Fruit fly (Drosophila melanogaster): Measurements from ENCODE around the gene elav.
A peak's percentile ranks its signal among the peaks of the same experiment; 100 is the strongest.

Gene elav

dm6 chrX:496326-496725 is 26.7 kb downstream of the elav start, which contains the start of gene svr (continued):
- no peak for TF ChIP-seq CG6791 (GFP tag; IDR thresholded peaks at IDR 0.05; ENCODE audit: partially characterized antibody)
- peak; percentile 55 for TF ChIP-seq MESR4 (GFP tag; optimal IDR thresholded peaks at IDR 0.05)
- peak; percentile 12 for TF ChIP-seq CG2116 (GFP tag; optimal IDR thresholded peaks at IDR 0.05)
- no peak for TF ChIP-seq otp (GFP tag; IDR thresholded peaks at IDR 0.05)
- peak; percentile 45 for TF ChIP-seq trem (tag; optimal IDR thresholded peaks at IDR 0.05)
- no peak for TF ChIP-seq CG13894 (tag; optimal IDR thresholded peaks at IDR 0.05)
- peak; percentile 39 for TF ChIP-seq Scr (GFP tag; IDR thresholded peaks at IDR 0.05; ENCODE audit: partially characterized antibody)
- peak; percentile 59 for TF ChIP-seq BEAF-32 (GFP tag; optimal IDR thresholded peaks at IDR 0.05)
- no peak for TF ChIP-seq dmrt99B (tag; optimal IDR thresholded peaks at IDR 0.05)
- TF ChIP-seq Med (GFP tag), result peak; percentile 77
- no peak for TF ChIP-seq CG30431 (GFP tag; optimal IDR thresholded peaks at IDR 0.05)
- TF ChIP-seq CG8290 (GFP tag; optimal IDR thresholded peaks at IDR 0.05), result no peak
- peak in 1 of 2 experiments; percentile 37 for TF ChIP-seq CG8290 (tag; optimal IDR thresholded peaks at IDR 0.05)
- no peak for TF ChIP-seq CG10366 (GFP tag; IDR thresholded peaks at IDR 0.05)
- TF ChIP-seq CG13287 (GFP tag; IDR thresholded peaks at IDR 0.05; ENCODE audit: partially characterized antibody), result peak; percentile 30; the same call in 1 of the 2 replicates
- TF ChIP-seq Dref (GFP tag; IDR thresholded peaks at IDR 0.05), result peak; percentile 40; the same call in 1 of the 2 replicates
- TF ChIP-seq ap (GFP tag; IDR thresholded peaks at IDR 0.05), result no peak
- TF ChIP-seq usp (GFP tag; optimal IDR thresholded peaks at IDR 0.05), result no peak
- peak; percentile 10 for TF ChIP-seq ewg (GFP tag; optimal IDR thresholded peaks at IDR 0.05)
- peak; percentile 23 for TF ChIP-seq Sin3A (optimal IDR thresholded peaks at IDR 0.05)
- peak; percentile 50 for TF ChIP-seq CTCF (GFP tag; optimal IDR thresholded peaks at IDR 0.05)
- no peak for TF ChIP-seq CG1602 (GFP tag; optimal IDR thresholded peaks at IDR 0.05)
- no peak for TF ChIP-seq CG12236 (GFP tag; optimal IDR thresholded peaks at IDR 0.05)
- no peak for TF ChIP-seq CG4328 (GFP tag; optimal IDR thresholded peaks at IDR 0.05)
- TF ChIP-seq CG12659 (GFP tag; optimal IDR thresholded peaks at IDR 0.05), result peak; percentile 48
- no peak for TF ChIP-seq Dek (tag; optimal IDR thresholded peaks at IDR 0.05)
- no peak for TF ChIP-seq seq (GFP tag; IDR thresholded peaks at IDR 0.05)
- peak; percentile 37 for TF ChIP-seq Lhr (GFP tag; optimal IDR thresholded peaks at IDR 0.05)
- TF ChIP-seq HLH54F (GFP tag; optimal IDR thresholded peaks at IDR 0.05), result no peak
- TF ChIP-seq sug (tag; optimal IDR thresholded peaks at IDR 0.05), result peak; percentile 18
- peak; percentile 77 for TF ChIP-seq Adf1 (GFP tag; IDR thresholded peaks at IDR 0.05)
- peak; percentile 44 for TF ChIP-seq CG3847 (GFP tag; IDR thresholded peaks at IDR 0.05)
- peak; percentile 58 for TF ChIP-seq bbx (GFP tag; IDR thresholded peaks at IDR 0.05; ENCODE audit: partially characterized antibody)
- TF ChIP-seq CG1603 (tag; optimal IDR thresholded peaks at IDR 0.05), result peak; percentile 65
- peak; percentile 45 for TF ChIP-seq CG14710 (tag; optimal IDR thresholded peaks at IDR 0.05)
- no peak for TF ChIP-seq gem (tag; optimal IDR thresholded peaks at IDR 0.05)
- TF ChIP-seq CG15011 (GFP tag; optimal IDR thresholded peaks at IDR 0.05), result no peak
- TF ChIP-seq Usf (GFP tag; optimal IDR thresholded peaks at IDR 0.05), result no peak
- TF ChIP-seq CoRest (tag; optimal IDR thresholded peaks at IDR 0.05), result peak; percentile 15
- no peak for TF ChIP-seq CG9727 (GFP tag; optimal IDR thresholded peaks at IDR 0.05)
- TF ChIP-seq CG6175 (GFP tag; IDR thresholded peaks at IDR 0.05), result no peak
- TF ChIP-seq NK7.1 (GFP tag; optimal IDR thresholded peaks at IDR 0.05), result no peak

- no peak for TF ChIP-seq hbn (GFP tag; IDR thresholded peaks at IDR 0.05; ENCODE audit: partially characterized antibody)
- no peak for TF ChIP-seq schlank (tag; optimal IDR thresholded peaks at IDR 0.05)
- TF ChIP-seq ab (GFP tag; optimal IDR thresholded peaks at IDR 0.05), result no peak
- no peak for TF ChIP-seq wek (GFP tag; optimal IDR thresholded peaks at IDR 0.05)
- peak; percentile 75 for TF ChIP-seq Med (GFP tag)
- peak; percentile 33; the same call in 1 of the 3 replicates for TF ChIP-seq ase (GFP tag; IDR thresholded peaks at IDR 0.05)
- TF ChIP-seq trem (tag; optimal IDR thresholded peaks at IDR 0.05), result no peak
- TF ChIP-seq BtbVII (GFP tag; optimal IDR thresholded peaks at IDR 0.05), result no peak
- peak; percentile 5 for TF ChIP-seq CG2678 (tag; optimal IDR thresholded peaks at IDR 0.05)
- TF ChIP-seq Ada2b (GFP tag; IDR thresholded peaks at IDR 0.05), result 0 out of 2 replicates have a peak, but pooled peaks have one; percentile 11
- no peak for TF ChIP-seq CG10366 (GFP tag; IDR thresholded peaks at IDR 0.05)
- no peak for TF ChIP-seq CG32772 (GFP tag; IDR thresholded peaks at IDR 0.05)
- no peak for TF ChIP-seq CG2116 (GFP tag; optimal IDR thresholded peaks at IDR 0.05)
- TF ChIP-seq CG4282 (GFP tag; optimal IDR thresholded peaks at IDR 0.05), result no peak
- TF ChIP-seq sqz (GFP tag; optimal IDR thresholded peaks at IDR 0.05), result no peak
Measured at dm6 chrX:494607-495006, 28.4 kb downstream of the elav start, which contains the start of gene CG17778. TSS of gene CG17778 (plus strand) at chrX:494614.

All from whole organism, embryonic.